Fruit fly (Drosophila melanogaster) whole organism, pupa: ENCODE measurements around the gene ND-13B.
A peak's percentile ranks its signal among the peaks of the same experiment; 100 is the strongest.

Experiments
- CG8301 ChIP-seq: fragments of 200-800 bp; sonication (Bioruptor generic); optimal IDR thresholded peaks from 2 replicates; lab custom pipeline; 2018; ENCODE audit warnings: missing biosample characterization, mild to moderate bottlenecking, missing genetic modification characterization
- D1 ChIP-seq: fragments of 200-800 bp; sonication (Bioruptor generic); optimal IDR thresholded peaks from 2 replicates; lab custom pipeline; 2018; ENCODE audit warnings: missing biosample characterization, mild to moderate bottlenecking, missing genetic modification characterization, moderate library complexity
- Snoo ChIP-seq: fragments of 200-800 bp; sonication (Bioruptor generic); optimal IDR thresholded peaks from 3 replicates; lab custom pipeline; 2017; ENCODE audit warnings: missing biosample characterization, mild to moderate bottlenecking, missing genetic modification characterization, inconsistent platforms
- rn ChIP-seq: fragments of 200-800 bp; sonication (Bioruptor generic); IDR thresholded peaks from 2 replicates; pipeline ENCODE4 v1.3.6; 2022; ENCODE audit warnings: missing biosample characterization, missing genetic modification characterization

DNA sequence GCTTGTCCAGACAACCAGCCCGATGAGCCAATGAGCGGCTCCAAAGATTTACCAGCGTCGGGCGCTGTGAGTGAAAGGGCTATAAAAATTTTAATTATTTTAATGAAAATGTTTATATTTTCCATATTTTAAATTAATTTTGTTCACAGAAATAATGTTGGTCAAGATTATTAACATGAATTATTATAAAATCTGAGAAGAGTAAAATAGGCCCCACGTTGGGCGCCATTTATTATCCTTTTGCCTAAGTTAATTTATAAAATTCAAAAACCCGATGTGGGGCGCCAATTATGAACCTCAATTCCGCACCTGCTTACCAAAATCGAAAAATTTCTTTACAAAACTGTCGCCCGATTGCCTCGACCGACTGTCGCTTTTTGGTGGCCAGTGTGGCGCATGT lies 15.2 kb upstream of the ND-13B start:
- TF ChIP-seq D1 (tag; lab: Kevin White, UChicago) (no peak), Snoo (peak; percentile 52), rn (GFP tag; lab: Robert Waterston, UW) (peak; percentile 49), CG8301 (tag; lab: Kevin White, UChicago) (peak; percentile 59)
